Fruit fly (Drosophila melanogaster) whole organism, embryonic: ENCODE measurements around the gene CG10866.

Experiments
- Atf6 ChIP-seq: fragments of 200-800 bp; sonication (Bioruptor generic); IDR thresholded peaks from 2 replicates; pipeline ENCODE4 v1.3.6; 2022; ENCODE audit warnings: missing biosample characterization, missing genetic modification characterization
- CG10979 ChIP-seq: fragments of 200-800 bp; sonication (Bioruptor generic); optimal IDR thresholded peaks from 2 replicates; lab custom pipeline; 2018; ENCODE audit warnings: missing biosample characterization, mild to moderate bottlenecking, missing genetic modification characterization, moderate library complexity
- CG11247 ChIP-seq: fragments of 200-800 bp; sonication (Bioruptor generic); IDR thresholded peaks from 2 replicates; pipeline ENCODE4 v1.3.6; 2022; ENCODE audit warnings: missing biosample characterization, missing genetic modification characterization
- CG11398 ChIP-seq: fragments of 200-800 bp; sonication (Bioruptor generic); optimal IDR thresholded peaks from 2 replicates; lab custom pipeline; 2016; ENCODE audit warnings: missing biosample characterization, missing genetic modification characterization
- CG11560 ChIP-seq: fragments of 200-800 bp; sonication (Bioruptor generic); IDR thresholded peaks from 3 replicates; pipeline ENCODE4 v1.3.6; 2022; ENCODE audit warnings: missing biosample characterization, missing genetic modification characterization
- CG12155 ChIP-seq: fragments of 200-800 bp; sonication (Bioruptor generic); optimal IDR thresholded peaks from 3 replicates; lab custom pipeline; 2016; ENCODE audit warnings: missing biosample characterization, missing genetic modification characterization
- CG12299 ChIP-seq: fragments of 200-800 bp; sonication (Bioruptor generic); optimal IDR thresholded peaks from 2 replicates; lab custom pipeline; 2018; ENCODE audit warnings: missing biosample characterization, mild to moderate bottlenecking, missing genetic modification characterization
- CG13296 ChIP-seq: fragments of 200-800 bp; sonication (Bioruptor generic); optimal IDR thresholded peaks from 3 replicates; lab custom pipeline; 2018; ENCODE audit warnings: missing biosample characterization, mild to moderate bottlenecking, missing genetic modification characterization
- CG15601 ChIP-seq: fragments of 200-800 bp; sonication (Bioruptor generic); optimal IDR thresholded peaks from 3 replicates; lab custom pipeline; 2019; ENCODE audit warnings: missing biosample characterization, mild to moderate bottlenecking, missing genetic modification characterization, moderate library complexity
- CG17328 ChIP-seq: fragments of 200-800 bp; sonication (Bioruptor generic); IDR thresholded peaks from 2 replicates; pipeline ENCODE4 v1.3.6; 2022; ENCODE audit warnings: missing biosample characterization, missing genetic modification characterization
- CG17385 ChIP-seq: fragments of 200-800 bp; sonication (Bioruptor generic); optimal IDR thresholded peaks from 3 replicates; lab custom pipeline; 2018; ENCODE audit warnings: missing biosample characterization, mild to moderate bottlenecking, missing genetic modification characterization
- CG1792 ChIP-seq: fragments of 200-800 bp; sonication (Bioruptor generic); optimal IDR thresholded peaks from 2 replicates; lab custom pipeline; 2016; ENCODE audit warnings: missing biosample characterization, missing genetic modification characterization
- CG2199 ChIP-seq: fragments of 200-800 bp; sonication (Bioruptor generic); IDR thresholded peaks from 3 replicates; pipeline ENCODE4 v1.3.6; 2022; ENCODE audit warnings: missing biosample characterization, missing genetic modification characterization
- CG3281 ChIP-seq: fragments of 200-800 bp; sonication (Bioruptor generic); optimal IDR thresholded peaks from 3 replicates; lab custom pipeline; 2017; ENCODE audit warnings: missing biosample characterization, mild to moderate bottlenecking, missing genetic modification characterization
- CG3995 ChIP-seq: fragments of 200-800 bp; sonication (Bioruptor generic); optimal IDR thresholded peaks from 3 replicates; lab custom pipeline; 2016; ENCODE audit warnings: missing biosample characterization, missing genetic modification characterization
- CG4282 ChIP-seq: fragments of 200-800 bp; sonication (Bioruptor generic); optimal IDR thresholded peaks from 2 replicates; lab custom pipeline; 2016; ENCODE audit warnings: missing biosample characterization, missing genetic modification characterization
- CG43689 ChIP-seq: fragments of 200-800 bp; sonication (Bioruptor generic); IDR thresholded peaks from 2 replicates; pipeline ENCODE4 v1.3.6; 2022; ENCODE audit warnings: missing biosample characterization, missing genetic modification characterization
- CG4404 ChIP-seq: fragments of 200-800 bp; sonication (Bioruptor generic); IDR thresholded peaks from 2 replicates; pipeline ENCODE4 v1.3.6; 2022; ENCODE audit warnings: missing biosample characterization, missing genetic modification characterization
- CG6175 ChIP-seq: fragments of 200-800 bp; sonication (Bioruptor generic); IDR thresholded peaks from 3 replicates; pipeline ENCODE4 v1.3.6; 2022; ENCODE audit warnings: missing biosample characterization, missing genetic modification characterization
- CG6272 ChIP-seq: fragments of 200-800 bp; sonication (Bioruptor generic); IDR thresholded peaks from 2 replicates; pipeline ENCODE4 v1.3.6; 2022; ENCODE audit warnings: missing biosample characterization, missing genetic modification characterization
- CG6765 ChIP-seq: fragments of 200-800 bp; sonication (Bioruptor generic); optimal IDR thresholded peaks from 3 replicates; lab custom pipeline; 2017; ENCODE audit warnings: missing biosample characterization, mild to moderate bottlenecking, missing genetic modification characterization
- CG7786 ChIP-seq: fragments of 200-800 bp; sonication (Bioruptor generic); optimal IDR thresholded peaks from 2 replicates; lab custom pipeline; 2016; ENCODE audit warnings: missing biosample characterization, missing genetic modification characterization
- CG8388 ChIP-seq: fragments of 200-800 bp; sonication (Bioruptor generic); optimal IDR thresholded peaks from 2 replicates; lab custom pipeline; 2019; ENCODE audit warnings: missing biosample characterization, mild to moderate bottlenecking, missing genetic modification characterization, moderate library complexity
- CG8765 ChIP-seq: fragments of 200-800 bp; sonication (Bioruptor generic); IDR thresholded peaks from 2 replicates; pipeline ENCODE4 v1.3.6; 2022; ENCODE audit warnings: missing biosample characterization, missing genetic modification characterization
- CG9215 ChIP-seq: fragments of 200-800 bp; sonication (Bioruptor generic); IDR thresholded peaks from 2 replicates; pipeline ENCODE4 v1.3.6; 2022; ENCODE audit warnings: missing biosample characterization, missing genetic modification characterization
- CG9932 ChIP-seq: fragments of 200-800 bp; sonication (Bioruptor generic); IDR thresholded peaks from 2 replicates; pipeline ENCODE4 v1.3.6; 2022; ENCODE audit warnings: missing biosample characterization, missing genetic modification characterization
- CoRest ChIP-seq: fragments of 200-800 bp; sonication (Bioruptor generic); optimal IDR thresholded peaks from 3 replicates; lab custom pipeline; 2018; ENCODE audit warnings: missing biosample characterization, mild to moderate bottlenecking, missing genetic modification characterization, moderate library complexity
- Dp ChIP-seq: fragments of 200-800 bp; sonication (Bioruptor generic); optimal IDR thresholded peaks from 2 replicates; lab custom pipeline; 2018; ENCODE audit warnings: missing biosample characterization, mild to moderate bottlenecking, missing genetic modification characterization, moderate library complexity
- E2f2 ChIP-seq: fragments of 200-800 bp; sonication (Bioruptor generic); IDR thresholded peaks from 2 replicates; pipeline ENCODE4 v1.3.6; 2022; ENCODE audit warnings: missing biosample characterization, missing genetic modification characterization
- Ets97D ChIP-seq: fragments of 200-800 bp; sonication (Bioruptor generic); optimal IDR thresholded peaks from 3 replicates; lab custom pipeline; 2016; ENCODE audit warnings: missing biosample characterization, missing genetic modification characterization
- HLH4C ChIP-seq: fragments of 200-800 bp; sonication (Bioruptor generic); IDR thresholded peaks from 3 replicates; pipeline ENCODE4 v1.3.6; 2022; ENCODE audit warnings: missing biosample characterization, missing genetic modification characterization; ENCODE audit not compliant: partially characterized antibody
- Kr ChIP-seq: fragments of 200-800 bp; sonication (Bioruptor generic); optimal IDR thresholded peaks from 2 replicates; lab custom pipeline; 2017; ENCODE audit warnings: missing biosample characterization, mild to moderate bottlenecking, missing genetic modification characterization
- PHDP ChIP-seq: fragments of 200-800 bp; sonication (Bioruptor generic); optimal IDR thresholded peaks from 3 replicates; lab custom pipeline; 2018; ENCODE audit warnings: missing biosample characterization, mild to moderate bottlenecking, missing genetic modification characterization, moderate library complexity
- Poxn ChIP-seq: fragments of 200-800 bp; sonication (Bioruptor generic); IDR thresholded peaks from 2 replicates; pipeline ENCODE4 v1.3.6; 2022; ENCODE audit warnings: missing biosample characterization, missing genetic modification characterization
- Scr ChIP-seq: fragments of 200-800 bp; sonication (Bioruptor generic); IDR thresholded peaks from 2 replicates; pipeline ENCODE4 v1.3.6; 2022; ENCODE audit warnings: missing biosample characterization, missing genetic modification characterization; ENCODE audit not compliant: partially characterized antibody
- abd-A ChIP-seq: fragments of 200-800 bp; sonication (Bioruptor generic); optimal IDR thresholded peaks from 3 replicates; lab custom pipeline; 2019; ENCODE audit warnings: missing biosample characterization, mild to moderate bottlenecking, missing genetic modification characterization, moderate library complexity
- crc ChIP-seq: fragments of 200-800 bp; sonication (Bioruptor generic); optimal IDR thresholded peaks from 2 replicates; lab custom pipeline; 2016; ENCODE audit warnings: missing biosample characterization, missing genetic modification characterization
- dmrt11E ChIP-seq: fragments of 200-800 bp; sonication (Bioruptor generic); optimal IDR thresholded peaks from 3 replicates; lab custom pipeline; 2018; ENCODE audit warnings: missing biosample characterization, mild to moderate bottlenecking, missing genetic modification characterization, moderate library complexity
- dpn ChIP-seq, 2 experiments: fragments of 200-800 bp; sonication (Bioruptor generic); optimal IDR thresholded peaks; 3 replicates each; lab custom pipeline; 2016; ENCODE audit warnings: missing biosample characterization in 2 of 2, missing genetic modification characterization in 2 of 2
- dysf ChIP-seq: fragments of 200-800 bp; sonication (Bioruptor generic); IDR thresholded peaks from 3 replicates; pipeline ENCODE4 v1.3.6; 2022; ENCODE audit warnings: missing biosample characterization, missing genetic modification characterization
- hb ChIP-seq: fragments of 200-800 bp; sonication (Bioruptor generic); IDR thresholded peaks from 3 replicates; pipeline ENCODE4 v1.3.6; 2022; ENCODE audit warnings: missing biosample characterization, missing genetic modification characterization; ENCODE audit not compliant: partially characterized antibody
- hth ChIP-seq: fragments of >200 bp; optimal IDR thresholded peaks from 2 replicates; lab custom pipeline; 2017; ENCODE audit warnings: inconsistent platforms
- lilli ChIP-seq: fragments of 200-800 bp; sonication (Bioruptor generic); optimal IDR thresholded peaks from 3 replicates; lab custom pipeline; 2016; ENCODE audit warnings: missing biosample characterization, missing genetic modification characterization
- lola ChIP-seq, 3 experiments: fragments of >200 bp in 2 of 3; fragments of 200-800 bp in 1 of 3; sonication (Bioruptor generic) in 1 of 3; optimal IDR thresholded peaks; 2 replicates each; lab custom pipeline; 2017 to 2019; ENCODE audit warnings: missing biosample characterization in 3 of 3, missing genetic modification characterization in 3 of 3, mild to moderate bottlenecking in 1 of 3, moderate library complexity in 1 of 3
- luna ChIP-seq: fragments of 200-800 bp; sonication (Bioruptor generic); optimal IDR thresholded peaks from 2 replicates; lab custom pipeline; 2016; ENCODE audit warnings: missing biosample characterization, missing genetic modification characterization
- org-1 ChIP-seq: fragments of 200-800 bp; sonication (Bioruptor generic); optimal IDR thresholded peaks from 2 replicates; lab custom pipeline; 2017; ENCODE audit warnings: missing biosample characterization, missing genetic modification characterization
- pb ChIP-seq: fragments of 200-800 bp; sonication (Bioruptor generic); optimal IDR thresholded peaks from 3 replicates; lab custom pipeline; 2016; ENCODE audit warnings: missing biosample characterization, missing genetic modification characterization
- pho ChIP-seq: fragments of 200-800 bp; sonication (Bioruptor generic); optimal IDR thresholded peaks from 2 replicates; lab custom pipeline; 2016; ENCODE audit warnings: missing biosample characterization, missing genetic modification characterization
- psq ChIP-seq: fragments of 200-800 bp; sonication (Bioruptor generic); optimal IDR thresholded peaks from 2 replicates; lab custom pipeline; 2017; ENCODE audit warnings: missing biosample characterization, missing genetic modification characterization
- tio ChIP-seq: fragments of 200-800 bp; sonication (Bioruptor generic); optimal IDR thresholded peaks from 2 replicates; lab custom pipeline; 2017; ENCODE audit warnings: missing biosample characterization, missing genetic modification characterization, inconsistent platforms
- tll ChIP-seq, 2 experiments: fragments of 200-800 bp in 1 of 2; fragments of >200 bp in 1 of 2; sonication (Bioruptor generic) in 1 of 2; optimal IDR thresholded peaks; 2 replicates each; lab custom pipeline; 2017 to 2019; ENCODE audit warnings: missing biosample characterization in 2 of 2, missing genetic modification characterization in 2 of 2, mild to moderate bottlenecking in 1 of 2, moderate library complexity in 1 of 2

CG10866 gene

dm6 chr3L:3952468-3952867 is 14.7 kb upstream of the CG10866 start, which contains the start of gene CG14984 (continued):
- TF ChIP-seq CoRest (tag; lab: Kevin White, UChicago): peak; percentile 20
- no peak for TF ChIP-seq CG43689 (GFP tag; lab: Robert Waterston, UW)
- no peak for TF ChIP-seq hth (lab: Kevin White, UChicago)
- TF ChIP-seq CG3995: no peak
- TF ChIP-seq CG8388 (GFP tag; lab: Kevin White, UChicago): no peak
- no peak; the same call in 1 of the 2 replicates for TF ChIP-seq E2f2
- peak; percentile 58 for TF ChIP-seq CG9215 (GFP tag; lab: Robert Waterston, UW)
- no peak for TF ChIP-seq CG2199
- TF ChIP-seq CG3281 (GFP tag; lab: Kevin White, UChicago): peak; percentile 78
- no peak for TF ChIP-seq Ets97D
- peak; percentile 25 for TF ChIP-seq CG12155
- TF ChIP-seq dysf: peak; percentile 74; the same call in 2 of the 3 replicates
- TF ChIP-seq CG11398 (GFP tag; lab: Kevin White, UChicago): no peak
- TF ChIP-seq CG11560 (tag; lab: Robert Waterston, UW): peak; percentile 50; the same call in 1 of the 3 replicates
- TF ChIP-seq CG11247: 0 out of 2 replicates have a peak, but pooled peaks have one; percentile 23
- 0 out of 2 replicates have a peak, but pooled peaks have one; percentile 16 for TF ChIP-seq CG8765
- TF ChIP-seq CG17328 (GFP tag; lab: Robert Waterston, UW): no peak
- peak; percentile 28 for TF ChIP-seq pho
- no peak for TF ChIP-seq Kr (GFP tag; lab: Kevin White, UChicago)
- no peak for TF ChIP-seq CG10979
- no peak for TF ChIP-seq lola (GFP tag; optimal IDR thresholded peaks at IDR 0.05; lab: Kevin White, UChicago)
- TF ChIP-seq CG4404 (GFP tag; lab: Robert Waterston, UW): peak; percentile 43; the same call in 1 of the 2 replicates
- no peak for TF ChIP-seq Scr (GFP tag; lab: Robert Waterston, UW)
- TF ChIP-seq Atf6 (GFP tag; lab: Robert Waterston, UW): peak; percentile 60
- TF ChIP-seq CG17385 (GFP tag; lab: Kevin White, UChicago): no peak
- TF ChIP-seq CG13296 (GFP tag; lab: Kevin White, UChicago): peak; percentile 11
- no peak for TF ChIP-seq CG4282
- no peak for TF ChIP-seq Poxn (GFP tag; lab: Robert Waterston, UW)
- TF ChIP-seq CG9932: peak; percentile 69
- no peak for TF ChIP-seq CG15601
- TF ChIP-seq psq: no peak
- TF ChIP-seq pb (GFP tag; lab: Kevin White, UChicago): no peak
- no peak for TF ChIP-seq abd-A (tag; lab: Kevin White, UChicago)
- no peak for TF ChIP-seq dmrt11E (tag; lab: Kevin White, UChicago)
- peak; percentile 31 for TF ChIP-seq PHDP
- 0 out of 2 replicates have a peak, but pooled peaks have one; percentile 13 for TF ChIP-seq CG6272
- no peak for TF ChIP-seq HLH4C (GFP tag; lab: Robert Waterston, UW)
- peak; percentile 57 for TF ChIP-seq lilli (GFP tag; lab: Kevin White, UChicago)
- no peak for TF ChIP-seq CG12299
- TF ChIP-seq hb (GFP tag; lab: Robert Waterston, UW): no peak
- no peak for TF ChIP-seq crc (GFP tag; lab: Kevin White, UChicago)
- peak; percentile 37 for TF ChIP-seq CG6765 (GFP tag; lab: Kevin White, UChicago)
- TF ChIP-seq CG6175: no peak
- peak; percentile 3 for TF ChIP-seq tio (GFP tag; lab: Kevin White, UChicago)
- no peak for TF ChIP-seq luna (GFP tag; lab: Kevin White, UChicago)
- peak; percentile 23 for TF ChIP-seq CG7786 (GFP tag; lab: Kevin White, UChicago)
- TF ChIP-seq CG1792 (GFP tag; lab: Kevin White, UChicago): peak; percentile 23
- peak; percentile 4 for TF ChIP-seq org-1 (GFP tag; lab: Kevin White, UChicago)
- TF ChIP-seq Dp (GFP tag; lab: Kevin White, UChicago): no peak
- no peak for TF ChIP-seq tll (GFP tag; optimal IDR thresholded peaks at IDR 0.05; lab: Kevin White, UChicago)
- peak; percentile 32 to 42 for TF ChIP-seq dpn (GFP tag; optimal IDR thresholded peaks at IDR 0.05; lab: Kevin White, UChicago)
